Fruit fly (Drosophila melanogaster) whole organism, embryonic: Measurements from ENCODE around the gene CaBP1.

Experiments
- Asciz ChIP-seq: fragments of 200-800 bp; sonication (Bioruptor generic); optimal IDR thresholded peaks from 2 replicates; lab custom pipeline; 2017; ENCODE audit warnings: missing biosample characterization, mild to moderate bottlenecking, missing genetic modification characterization, missing genetic modification reagents
- Atf-2 ChIP-seq: fragments of 200-800 bp; sonication (Bioruptor generic); optimal IDR thresholded peaks from 2 replicates; lab custom pipeline; 2016; ENCODE audit warnings: missing biosample characterization, missing genetic modification characterization
- CG10431 ChIP-seq: fragments of 200-800 bp; sonication (Bioruptor generic); optimal IDR thresholded peaks from 3 replicates; lab custom pipeline; 2018; ENCODE audit warnings: missing biosample characterization, mild to moderate bottlenecking, missing genetic modification characterization
- CG10462 ChIP-seq: fragments of 200-800 bp; sonication (Bioruptor generic); optimal IDR thresholded peaks from 2 replicates; lab custom pipeline; 2016; ENCODE audit warnings: missing biosample characterization, missing genetic modification characterization
- CG10654 ChIP-seq: fragments of 200-800 bp; sonication (Bioruptor generic); optimal IDR thresholded peaks from 2 replicates; lab custom pipeline; 2016; ENCODE audit warnings: missing biosample characterization, missing genetic modification characterization
- CG11085 ChIP-seq: fragments of 200-800 bp; sonication (Bioruptor generic); IDR thresholded peaks from 2 replicates; pipeline ENCODE4 v1.3.6; 2022; ENCODE audit warnings: missing biosample characterization, missing genetic modification characterization
- CG11695 ChIP-seq: fragments of 200-800 bp; sonication (Bioruptor generic); IDR thresholded peaks from 3 replicates; pipeline ENCODE4 v1.3.6; 2022; ENCODE audit warnings: missing biosample characterization, missing genetic modification characterization
- CG12104 ChIP-seq: fragments of 200-800 bp; sonication (Bioruptor generic); optimal IDR thresholded peaks from 3 replicates; lab custom pipeline; 2016; ENCODE audit warnings: missing biosample characterization, missing genetic modification characterization
- CG12391 ChIP-seq: fragments of 200-800 bp; sonication (Bioruptor generic); optimal IDR thresholded peaks from 3 replicates; lab custom pipeline; 2018; ENCODE audit warnings: missing biosample characterization, mild to moderate bottlenecking, missing genetic modification characterization, moderate library complexity
- CG13287 ChIP-seq: fragments of 200-800 bp; sonication (Bioruptor generic); IDR thresholded peaks from 2 replicates; pipeline ENCODE4 v1.3.6; 2022; ENCODE audit warnings: missing biosample characterization, missing genetic modification characterization; ENCODE audit not compliant: partially characterized antibody
- CG14667 ChIP-seq: fragments of 200-800 bp; sonication (Bioruptor generic); IDR thresholded peaks from 2 replicates; pipeline ENCODE4 v1.3.6; 2022; ENCODE audit warnings: missing biosample characterization, missing genetic modification characterization
- CG1647 ChIP-seq: fragments of 200-800 bp; sonication (Bioruptor generic); optimal IDR thresholded peaks from 3 replicates; lab custom pipeline; 2016; ENCODE audit warnings: missing biosample characterization, missing genetic modification characterization
- CG18619 ChIP-seq: fragments of 200-800 bp; sonication (Bioruptor generic); optimal IDR thresholded peaks from 3 replicates; lab custom pipeline; 2017; ENCODE audit warnings: missing biosample characterization, mild to moderate bottlenecking, missing genetic modification characterization
- CG2712 ChIP-seq: fragments of 200-800 bp; optimal IDR thresholded peaks from 3 replicates; lab custom pipeline; 2019; ENCODE audit warnings: missing biosample characterization, mild to moderate bottlenecking, missing genetic modification characterization, moderate library complexity
- CG2889 ChIP-seq: fragments of 200-800 bp; sonication (Bioruptor generic); IDR thresholded peaks from 3 replicates; pipeline ENCODE4 v1.3.6; 2022; ENCODE audit warnings: missing biosample characterization, missing genetic modification characterization
- CG4328 ChIP-seq: fragments of 200-800 bp; sonication (Bioruptor generic); optimal IDR thresholded peaks from 3 replicates; lab custom pipeline; 2017; ENCODE audit warnings: missing biosample characterization, missing genetic modification reagents, missing genetic modification characterization
- CG4360 ChIP-seq: fragments of 200-800 bp; sonication (Bioruptor generic); IDR thresholded peaks from 2 replicates; pipeline ENCODE4 v1.3.6; 2022; ENCODE audit warnings: missing biosample characterization, missing genetic modification characterization
- CG5180 ChIP-seq: fragments of 200-800 bp; sonication (Bioruptor generic); optimal IDR thresholded peaks from 3 replicates; lab custom pipeline; 2017; ENCODE audit warnings: missing biosample characterization, missing genetic modification characterization, mild to moderate bottlenecking, moderate library complexity, missing genetic modification reagents
- CG8924 ChIP-seq: fragments of 200-800 bp; optimal IDR thresholded peaks from 3 replicates; lab custom pipeline; 2019; ENCODE audit warnings: missing biosample characterization, mild to moderate bottlenecking, missing genetic modification characterization, moderate library complexity
- CG9932 ChIP-seq: fragments of 200-800 bp; sonication (Bioruptor generic); IDR thresholded peaks from 2 replicates; pipeline ENCODE4 v1.3.6; 2022; ENCODE audit warnings: missing biosample characterization, missing genetic modification characterization
- Dek ChIP-seq: fragments of 200-800 bp; sonication (Bioruptor generic); optimal IDR thresholded peaks from 3 replicates; lab custom pipeline; 2019; ENCODE audit warnings: missing biosample characterization, mild to moderate bottlenecking, missing genetic modification characterization, moderate library complexity
- Hr3 ChIP-seq: fragments of 200-800 bp; sonication (Bioruptor generic); optimal IDR thresholded peaks from 3 replicates; lab custom pipeline; 2016; ENCODE audit warnings: missing biosample characterization, missing genetic modification characterization
- Mes4 ChIP-seq: fragments of 200-800 bp; sonication (Bioruptor generic); optimal IDR thresholded peaks from 2 replicates; lab custom pipeline; 2016; ENCODE audit warnings: missing biosample characterization, missing genetic modification characterization
- NFAT ChIP-seq: fragments of 200-800 bp; sonication (Bioruptor generic); IDR thresholded peaks from 2 replicates; pipeline ENCODE4 v1.3.6; 2022; ENCODE audit warnings: missing biosample characterization, missing genetic modification characterization
- Oaz ChIP-seq: fragments of 200-800 bp; sonication (Bioruptor generic); IDR thresholded peaks from 2 replicates; pipeline ENCODE4 v1.3.6; 2022; ENCODE audit warnings: missing biosample characterization, missing genetic modification characterization
- Sox100B ChIP-seq: fragments of 200-800 bp; sonication (Bioruptor generic); optimal IDR thresholded peaks from 3 replicates; lab custom pipeline; 2018; ENCODE audit warnings: missing biosample characterization, mild to moderate bottlenecking, missing genetic modification characterization
- Spps ChIP-seq: fragments of 200-800 bp; sonication (Bioruptor generic); optimal IDR thresholded peaks from 2 replicates; lab custom pipeline; 2018; ENCODE audit warnings: missing biosample characterization, mild to moderate bottlenecking, missing genetic modification characterization
- chm ChIP-seq: fragments of 200-800 bp; sonication (Bioruptor generic); IDR thresholded peaks from 2 replicates; pipeline ENCODE4 v1.3.6; 2022; ENCODE audit warnings: missing biosample characterization, missing genetic modification characterization
- croc ChIP-seq: fragments of 200-800 bp; sonication (Bioruptor generic); conservative IDR thresholded peaks from 3 replicates; pipeline ENCODE4 v1.3.6; 2022; ENCODE audit warnings: missing biosample characterization, missing genetic modification characterization
- danr ChIP-seq: fragments of 200-800 bp; sonication (Bioruptor generic); IDR thresholded peaks from 2 replicates; pipeline ENCODE4 v1.3.6; 2022; ENCODE audit warnings: missing biosample characterization, missing genetic modification characterization
- dmrt99B ChIP-seq: fragments of 200-800 bp; sonication (Bioruptor generic); optimal IDR thresholded peaks from 2 replicates; lab custom pipeline; 2018; ENCODE audit warnings: missing biosample characterization, mild to moderate bottlenecking, missing genetic modification characterization, moderate library complexity
- dysf ChIP-seq: fragments of 200-800 bp; sonication (Bioruptor generic); IDR thresholded peaks from 3 replicates; pipeline ENCODE4 v1.3.6; 2022; ENCODE audit warnings: missing biosample characterization, missing genetic modification characterization
- esg ChIP-seq: fragments of 200-800 bp; sonication (Bioruptor generic); conservative IDR thresholded peaks from 2 replicates; pipeline ENCODE4 v1.3.6; 2022; ENCODE audit warnings: missing biosample characterization, missing genetic modification characterization
- fd3F ChIP-seq: fragments of 200-800 bp; sonication (Bioruptor generic); optimal IDR thresholded peaks from 2 replicates; lab custom pipeline; 2018; ENCODE audit warnings: missing biosample characterization, mild to moderate bottlenecking, missing genetic modification characterization, moderate library complexity
- gfzf ChIP-seq: fragments of 200-800 bp; sonication (Bioruptor generic); optimal IDR thresholded peaks from 2 replicates; lab custom pipeline; 2016; ENCODE audit warnings: missing biosample characterization, mild to moderate bottlenecking, missing genetic modification characterization, moderate library complexity
- hbn ChIP-seq: fragments of 200-800 bp; sonication (Bioruptor generic); IDR thresholded peaks from 2 replicates; pipeline ENCODE4 v1.3.6; 2022; ENCODE audit warnings: missing biosample characterization, missing genetic modification characterization; ENCODE audit not compliant: partially characterized antibody
- luna ChIP-seq: fragments of 200-800 bp; sonication (Bioruptor generic); optimal IDR thresholded peaks from 2 replicates; lab custom pipeline; 2016; ENCODE audit warnings: missing biosample characterization, missing genetic modification characterization
- odd ChIP-seq: fragments of 200-800 bp; sonication (Bioruptor generic); optimal IDR thresholded peaks from 2 replicates; lab custom pipeline; 2017; ENCODE audit warnings: missing biosample characterization, mild to moderate bottlenecking, missing genetic modification characterization
- pum ChIP-seq: fragments of 200-800 bp; sonication (Bioruptor generic); optimal IDR thresholded peaks from 2 replicates; lab custom pipeline; 2016; ENCODE audit warnings: missing biosample characterization, missing genetic modification characterization
- ranshi ChIP-seq: fragments of 200-800 bp; sonication (Bioruptor generic); IDR thresholded peaks from 2 replicates; pipeline ENCODE4 v1.3.6; 2022; ENCODE audit warnings: missing biosample characterization, missing genetic modification characterization
- salm ChIP-seq: fragments of 200-800 bp; sonication (Bioruptor generic); optimal IDR thresholded peaks from 2 replicates; lab custom pipeline; 2018; ENCODE audit warnings: missing biosample characterization, mild to moderate bottlenecking, missing genetic modification characterization
- sens ChIP-seq: fragments of 200-800 bp; sonication (Bioruptor generic); peaks from one replicate; lab custom pipeline; 2016; ENCODE audit warnings: missing biosample characterization, missing genetic modification characterization
- stc ChIP-seq: fragments of 200-800 bp; sonication (Bioruptor generic); IDR thresholded peaks from 2 replicates; pipeline ENCODE4 v1.3.6; 2022; ENCODE audit warnings: missing biosample characterization, missing genetic modification characterization
- tin ChIP-seq: fragments of 200-800 bp; sonication (Bioruptor generic); optimal IDR thresholded peaks from 3 replicates; lab custom pipeline; 2016; ENCODE audit warnings: missing biosample characterization, missing genetic modification characterization
- tio ChIP-seq: fragments of 200-800 bp; sonication (Bioruptor generic); optimal IDR thresholded peaks from 2 replicates; lab custom pipeline; 2017; ENCODE audit warnings: missing biosample characterization, missing genetic modification characterization, inconsistent platforms
- toy ChIP-seq: fragments of 200-800 bp; sonication (Bioruptor generic); IDR thresholded peaks from 2 replicates; pipeline ENCODE4 v1.3.6; 2022; ENCODE audit warnings: missing biosample characterization, missing genetic modification characterization
- vnd ChIP-seq: fragments of 200-800 bp; sonication (Bioruptor generic); IDR thresholded peaks from 3 replicates; pipeline ENCODE4 v1.3.6; 2022; ENCODE audit warnings: missing biosample characterization, missing genetic modification characterization; ENCODE audit not compliant: partially characterized antibody
- z ChIP-seq: fragments of 200-800 bp; sonication (Bioruptor generic); IDR thresholded peaks from 3 replicates; pipeline ENCODE4 v1.3.6; 2022; ENCODE audit warnings: missing biosample characterization, missing genetic modification characterization
- zen2 ChIP-seq: fragments of 200-800 bp; sonication (Bioruptor generic); IDR thresholded peaks from 3 replicates; pipeline ENCODE4 v1.3.6; 2022; ENCODE audit warnings: missing biosample characterization, missing genetic modification characterization; ENCODE audit not compliant: partially characterized antibody

The CaBP1 gene

DNA sequence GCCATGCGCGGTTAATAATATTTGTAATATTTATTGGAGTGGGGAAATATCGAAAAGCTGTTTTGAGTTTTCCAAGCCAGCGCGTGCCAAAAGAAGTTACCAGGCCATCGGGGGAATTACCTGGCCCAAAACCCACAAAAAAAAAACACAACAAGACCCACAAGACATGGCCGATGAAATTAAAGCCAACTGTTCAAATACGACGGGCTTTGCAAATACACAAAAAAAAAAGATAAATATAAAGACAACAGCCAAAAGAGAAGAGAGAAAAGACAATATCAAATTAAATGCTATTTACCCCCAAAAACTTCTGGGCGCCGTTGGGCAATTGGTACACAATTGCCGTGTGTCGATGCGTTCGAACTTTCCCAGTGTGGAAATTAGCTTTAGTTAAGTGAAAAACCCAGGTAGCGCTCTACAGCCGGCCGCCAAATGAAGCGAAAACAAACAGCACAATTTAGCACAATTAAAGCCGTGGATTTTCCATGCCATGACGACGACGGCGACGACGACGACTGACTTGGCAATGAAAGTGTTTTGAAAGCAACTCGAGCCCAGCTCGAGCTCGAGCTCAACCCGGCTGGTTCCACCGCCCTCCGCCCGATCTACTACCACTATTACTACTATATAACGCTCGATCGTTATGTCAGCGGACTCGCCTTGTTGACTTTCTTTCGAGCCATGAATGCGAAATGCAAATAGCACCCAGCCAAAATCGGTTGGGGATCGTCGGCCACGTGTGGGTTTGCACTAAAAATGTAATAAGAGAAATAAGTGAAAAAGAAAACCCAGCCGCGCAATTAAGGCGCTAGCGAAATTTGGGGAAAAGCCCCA is 38.5 kb downstream of the CaBP1 start (continued):
- no peak for TF ChIP-seq CG14667 (GFP tag; lab: Robert Waterston, UW)
- peak; percentile 64 for TF ChIP-seq CG10431
- TF ChIP-seq hbn, result no peak
- no peak for TF ChIP-seq gfzf
- TF ChIP-seq z (GFP tag; lab: Robert Waterston, UW), result no peak
- peak; percentile 38 for TF ChIP-seq Dek (tag; lab: Kevin White, UChicago)
- peak; percentile 17 for TF ChIP-seq CG12104 (GFP tag; lab: Kevin White, UChicago)
- peak; percentile 37 for TF ChIP-seq CG1647 (GFP tag; lab: Kevin White, UChicago)
- TF ChIP-seq fd3F, result peak; percentile 46
- no peak for TF ChIP-seq Atf-2
- peak; percentile 1 for TF ChIP-seq CG12391 (tag; lab: Kevin White, UChicago)
- peak; percentile 21; the same call in 1 of the 2 replicates for TF ChIP-seq CG4360
- no peak for TF ChIP-seq tin (GFP tag; lab: Kevin White, UChicago)
- peak; percentile 83 for TF ChIP-seq sens (GFP tag; lab: Kevin White, UChicago)
- no peak for TF ChIP-seq CG8924 (tag; lab: Kevin White, UChicago)
- peak; percentile 46; the same call in 1 of the 2 replicates for TF ChIP-seq CG9932 (GFP tag; lab: Robert Waterston, UW)
- no peak; the same call in 1 of the 2 replicates for TF ChIP-seq ranshi
- TF ChIP-seq danr, result peak; percentile 36; the same call in 1 of the 2 replicates
- no peak for TF ChIP-seq esg (GFP tag; lab: Robert Waterston, UW)
- TF ChIP-seq salm (tag; lab: Kevin White, UChicago), result peak; percentile 19
- TF ChIP-seq stc (GFP tag; lab: Robert Waterston, UW), result peak; percentile 43; the same call in 1 of the 2 replicates
- no peak for TF ChIP-seq CG11085 (GFP tag; lab: Robert Waterston, UW)
- peak; percentile 16 for TF ChIP-seq tio (GFP tag; lab: Kevin White, UChicago)
- peak; percentile 37 for TF ChIP-seq dmrt99B
- TF ChIP-seq CG13287 (GFP tag; lab: Robert Waterston, UW), result no peak
- peak; percentile 45 for TF ChIP-seq Sox100B (GFP tag; lab: Kevin White, UChicago)
- TF ChIP-seq vnd (GFP tag; lab: Robert Waterston, UW), result no peak
- TF ChIP-seq luna (GFP tag; lab: Kevin White, UChicago), result peak; percentile 28
- peak; percentile 37; the same call in 1 of the 3 replicates for TF ChIP-seq dysf
- peak; percentile 43 for TF ChIP-seq CG10654 (GFP tag; lab: Kevin White, UChicago)
- no peak for TF ChIP-seq Oaz
- TF ChIP-seq Asciz (GFP tag; lab: Kevin White, UChicago), result peak; percentile 32
- no peak for TF ChIP-seq CG10462 (GFP tag; lab: Kevin White, UChicago)
- no peak for TF ChIP-seq pum (GFP tag; lab: Kevin White, UChicago)
- TF ChIP-seq CG2889 (GFP tag; lab: Robert Waterston, UW), result no peak
- TF ChIP-seq Hr3, result no peak
- TF ChIP-seq CG18619, result peak; percentile 40
- no peak for TF ChIP-seq Spps (tag; lab: Kevin White, UChicago)
- peak; percentile 72 for TF ChIP-seq odd
- TF ChIP-seq toy (GFP tag; lab: Robert Waterston, UW), result no peak
- peak; percentile 9 for TF ChIP-seq Mes4 (GFP tag; lab: Kevin White, UChicago)
- peak; percentile 52; the same call in 2 of the 3 replicates for TF ChIP-seq CG11695 (GFP tag; lab: Robert Waterston, UW)
- no peak for TF ChIP-seq CG2712 (tag; lab: Kevin White, UChicago)
- peak; percentile 65 for TF ChIP-seq CG5180 (GFP tag; lab: Kevin White, UChicago)
- TF ChIP-seq croc (GFP tag; lab: Robert Waterston, UW), result no peak
- 0 out of 2 replicates have a peak, but pooled peaks have one; percentile 38 for TF ChIP-seq chm (GFP tag; lab: Robert Waterston, UW)
- TF ChIP-seq NFAT (GFP tag; lab: Robert Waterston, UW), result 0 out of 2 replicates have a peak, but pooled peaks have one; percentile 34
- TF ChIP-seq zen2 (GFP tag; lab: Robert Waterston, UW), result no peak
- peak; percentile 40 for TF ChIP-seq CG4328 (GFP tag; lab: Kevin White, UChicago)
